Worm (Caenorhabditis elegans): Measurements from ENCODE around the gene K08D8.11.

Gene K08D8.11

ce11 chrIV:12902430-12903110 lies 7.5 kb downstream of the K08D8.11 start, which contains the start of gene K08D8.2:
TSS of gene K08D8.2 (plus strand) at chrIV:12903060.
- TF ChIP-seq ets-4 (tag; optimal IDR thresholded peaks at IDR 0.05) (no peak), sdc-2 (tag; optimal IDR thresholded peaks at IDR 0.05) (no peak), K02D7.2 (tag; optimal IDR thresholded peaks at IDR 0.05) (no peak), ceh-45 (GFP tag; IDR thresholded peaks at IDR 0.05) (no peak), che-1 (tag; optimal IDR thresholded peaks at IDR 0.05) (no peak), ceh-24 (tag; optimal IDR thresholded peaks at IDR 0.05) (no peak), unc-3 (GFP tag; conservative IDR thresholded peaks at IDR 0.05) (no peak), unc-3 (tag; optimal IDR thresholded peaks at IDR 0.05) (no peak), ama-1 (optimal IDR thresholded peaks at IDR 0.05) (no peak)

ce11 chrIV:12903687-12904086 lies 8.6 kb downstream of the K08D8.11 start:
- no peak for TF ChIP-seq gmeb-2 (tag; optimal IDR thresholded peaks at IDR 0.05)
- TF ChIP-seq ceh-18 (tag; optimal IDR thresholded peaks at IDR 0.05) = no peak
- TF ChIP-seq ceh-14 (tag; optimal IDR thresholded peaks at IDR 0.05) = no peak
- TF ChIP-seq pax-1 (tag; optimal IDR thresholded peaks at IDR 0.05) = no peak
- no peak for TF ChIP-seq ama-1 (optimal IDR thresholded peaks at IDR 0.05)

ce11 chrIV:12906529-12906928 lies 11.4 kb downstream of the K08D8.11 start, which contains the start of gene K08D8.3:
TSS of gene K08D8.3 (minus strand) at chrIV:12906659.
- no peak for TF ChIP-seq zip-5 (tag; optimal IDR thresholded peaks at IDR 0.05)
- TF ChIP-seq pat-9 (tag; optimal IDR thresholded peaks at IDR 0.05) = no peak
- no peak for TF ChIP-seq ceh-9 (tag; optimal IDR thresholded peaks at IDR 0.05)
- no peak for TF ChIP-seq ceh-31 (tag; optimal IDR thresholded peaks at IDR 0.05)
- no peak for TF ChIP-seq T23F11.4 (GFP tag; optimal IDR thresholded peaks at IDR 0.05)
- TF ChIP-seq elt-2 (tag; optimal IDR thresholded peaks at IDR 0.05) = no peak
- TF ChIP-seq sdc-2 (tag; optimal IDR thresholded peaks at IDR 0.05) = no peak
- no peak for TF ChIP-seq ceh-45 (GFP tag; IDR thresholded peaks at IDR 0.05)
- TF ChIP-seq ceh-14 (tag; optimal IDR thresholded peaks at IDR 0.05) = no peak
- no peak for TF ChIP-seq C38D4.7 (GFP tag; optimal IDR thresholded peaks at IDR 0.05)
- no peak for TF ChIP-seq pros-1 (tag; optimal IDR thresholded peaks at IDR 0.05)
- no peak for TF ChIP-seq odd-2 (tag; optimal IDR thresholded peaks at IDR 0.05)
- no peak for TF ChIP-seq fkh-6 (tag; optimal IDR thresholded peaks at IDR 0.05)

ce11 chrIV:12909871-12910270 lies 14.8 kb downstream of the K08D8.11 start, which contains the start of gene K08D8.4:
TSS of gene K08D8.4 (minus strand) at chrIV:12909998.
- TF ChIP-seq pax-1 (tag; optimal IDR thresholded peaks at IDR 0.05) = no peak
- peak; percentile 15 for TF ChIP-seq elt-2 (tag; optimal IDR thresholded peaks at IDR 0.05)

ce11 chrIV:12911990-12912389 lies 16.9 kb downstream of the K08D8.11 start, which contains the start of gene K08D8.5:
TSS of gene K08D8.5 (minus strand) at chrIV:12912129.
- peak; percentile 39 for TF ChIP-seq elt-2 (tag; optimal IDR thresholded peaks at IDR 0.05)
- TF ChIP-seq zip-5 (tag; optimal IDR thresholded peaks at IDR 0.05) = no peak
- no peak for TF ChIP-seq ceh-30 (tag; optimal IDR thresholded peaks at IDR 0.05)
- no peak for TF ChIP-seq fkh-6 (tag; optimal IDR thresholded peaks at IDR 0.05)
- TF ChIP-seq unc-3 (GFP tag; conservative IDR thresholded peaks at IDR 0.05) = no peak
- TF ChIP-seq unc-3 (tag; optimal IDR thresholded peaks at IDR 0.05) = no peak

- TF ChIP-seq ets-4 (tag; optimal IDR thresholded peaks at IDR 0.05) = no peak
- TF ChIP-seq F13H6.1 (tag; optimal IDR thresholded peaks at IDR 0.05) = no peak
- no peak for TF ChIP-seq dmd-4 (tag; optimal IDR thresholded peaks at IDR 0.05; ENCODE audit: borderline replicate concordance)
- TF ChIP-seq ceh-48 (tag; optimal IDR thresholded peaks at IDR 0.05) = no peak
- TF ChIP-seq nfya-1 (tag; optimal IDR thresholded peaks at IDR 0.05) = no peak
- no peak for TF ChIP-seq unc-55 (GFP tag; optimal IDR thresholded peaks at IDR 0.05)
- TF ChIP-seq lin-11 (tag; optimal IDR thresholded peaks at IDR 0.05) = no peak
- no peak for TF ChIP-seq unc-86 (tag; optimal IDR thresholded peaks at IDR 0.05)
- no peak for TF ChIP-seq sox-2 (GFP tag; IDR thresholded peaks at IDR 0.05)
- TF ChIP-seq syd-9 (tag; optimal IDR thresholded peaks at IDR 0.05) = no peak
- TF ChIP-seq hlh-30 (tag; optimal IDR thresholded peaks at IDR 0.05; ENCODE audit: insufficient read depth) = no peak
- TF ChIP-seq nhr-232 (tag; optimal IDR thresholded peaks at IDR 0.05) = no peak
Measured at ce11 chrIV:12914532-12915019, 19.5 kb downstream of the K08D8.11 start, which contains the start of gene irg-6. TSS of gene irg-6 (minus strand) at chrIV:12914969.

Measured in whole organism, late embryonic.